Fruit fly (Drosophila melanogaster) Kc167 (cell line): ENCODE results near the gene CG42827.

Source experiments
- Myc ChIP-seq: fragments of >200 bp; optimal IDR thresholded peaks from 2 replicates; lab custom pipeline; 2017; ENCODE audit warnings: missing external identifiers
- Sin3A ChIP-seq: fragments of >200 bp; optimal IDR thresholded peaks from 2 replicates; lab custom pipeline; 2018; ENCODE audit warnings: missing external identifiers
- h ChIP-seq: fragments of >200 bp; optimal IDR thresholded peaks from 3 replicates; lab custom pipeline; 2018; ENCODE audit warnings: missing external identifiers
- insv ChIP-seq: fragments of >200 bp; optimal IDR thresholded peaks from 3 replicates; lab custom pipeline; 2018; ENCODE audit warnings: missing external identifiers
- psq ChIP-seq: fragments of >200 bp; optimal IDR thresholded peaks from 2 replicates; lab custom pipeline; 2017; ENCODE audit warnings: missing external identifiers
- ttk ChIP-seq: sonication (Bioruptor generic); optimal IDR thresholded peaks from 2 replicates; lab custom pipeline; 2017; ENCODE audit warnings: missing external identifiers

CG42827 gene

dm6 chr3R:23373403-23373802, 679 bp downstream of the CG42827 start, which contains the start of gene CG42828:
TSS of gene CG42828 (plus strand) at chr3R:23373703.
- no peak for TF ChIP-seq psq (lab: Kevin White, UChicago)
- no peak for TF ChIP-seq Sin3A

DNA sequence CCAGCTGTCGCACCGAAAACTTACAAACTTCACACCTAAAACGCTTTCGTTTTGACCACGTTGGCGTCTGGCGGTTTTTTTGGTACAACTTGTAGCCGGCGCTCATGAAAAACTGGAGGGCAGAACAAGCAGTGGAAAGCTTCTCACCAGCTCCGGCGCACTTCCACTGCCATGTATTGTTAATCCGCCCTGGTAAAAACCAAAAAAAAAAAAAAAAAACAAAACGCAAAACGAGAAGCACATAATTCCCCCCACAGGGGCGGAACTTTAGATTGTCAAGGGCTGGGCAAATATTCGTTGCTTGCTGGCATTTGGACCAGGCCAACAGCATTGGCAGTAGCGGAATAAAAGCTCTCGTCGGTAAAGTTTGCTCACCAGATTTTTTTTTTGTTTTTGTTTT, 1.6 kb downstream of the CG42827 start:
- TF ChIP-seq psq (lab: Kevin White, UChicago) (no peak), h (no peak), ttk (lab: Kevin White, UChicago) (no peak), Sin3A (no peak), insv (no peak), Myc (no peak)

- TF ChIP-seq Sin3A (no peak), psq (lab: Kevin White, UChicago) (no peak), Myc (no peak), insv (no peak), h (no peak), ttk (lab: Kevin White, UChicago) (no peak)
Measured at dm6 chr3R:23377288-23377687, 4.6 kb downstream of the CG42827 start.

DNA sequence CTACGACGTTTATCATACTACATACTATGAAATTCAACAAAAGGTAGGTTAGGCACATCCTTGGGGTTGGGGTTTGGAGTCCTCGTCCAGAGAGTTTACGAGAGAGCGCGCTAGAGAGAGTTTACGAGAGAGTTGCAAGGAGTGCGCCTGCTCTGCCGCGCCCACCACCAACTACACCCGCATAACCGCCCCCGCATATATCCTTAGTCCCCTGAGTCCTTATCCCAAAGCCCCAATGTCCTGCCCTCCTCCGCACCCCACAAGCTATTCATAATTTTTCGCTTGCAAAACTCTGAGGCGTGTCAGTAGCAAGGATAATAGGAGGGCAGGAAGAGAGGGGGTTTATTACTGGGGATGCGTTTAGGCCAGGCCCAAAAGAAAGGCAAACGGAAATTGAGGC, 11.0 kb downstream of the CG42827 start:
- no peak for TF ChIP-seq h
- TF ChIP-seq Sin3A = no peak
- no peak for TF ChIP-seq psq (lab: Kevin White, UChicago)
- no peak for TF ChIP-seq insv
- no peak for TF ChIP-seq ttk (lab: Kevin White, UChicago)
- no peak for TF ChIP-seq Myc

DNA sequence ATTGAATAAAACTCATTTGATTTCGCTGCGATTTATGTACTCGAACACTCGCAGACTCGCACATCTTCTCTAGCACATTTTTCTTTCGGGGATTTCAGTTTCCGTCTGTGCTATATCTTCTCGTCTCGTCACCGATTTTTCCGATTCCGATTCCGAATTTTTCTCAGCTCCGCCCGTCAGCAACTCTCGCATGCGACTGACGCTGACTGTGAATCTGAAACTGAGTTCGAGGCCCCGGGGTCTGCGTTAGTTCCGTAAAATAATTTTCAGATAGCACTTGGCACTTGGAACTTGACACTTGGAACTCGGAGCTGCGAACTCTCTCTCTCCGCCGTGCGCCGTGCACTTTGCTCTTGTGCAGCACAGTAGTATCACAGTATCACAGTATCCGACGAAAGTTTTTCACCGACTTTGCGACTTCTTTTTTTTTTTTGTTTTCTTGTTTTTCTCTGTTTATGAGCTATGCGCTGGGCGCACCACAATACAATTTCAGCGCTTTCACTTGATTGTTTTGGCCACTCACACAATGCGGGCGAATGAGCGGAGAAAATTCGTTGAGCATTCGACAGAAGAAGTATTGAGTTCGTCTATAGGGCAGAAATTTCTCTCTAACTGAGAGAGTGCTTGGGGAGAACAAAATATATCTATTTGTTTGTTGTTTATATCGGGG, 12.0 kb downstream of the CG42827 start, which contains the start of gene CG4393:
TSS of gene CG4393 (minus strand) at position 187 of the 670 bp plus-strand sequence.
- TF ChIP-seq h = no peak
- TF ChIP-seq psq (lab: Kevin White, UChicago) = no peak
- TF ChIP-seq insv = no peak
- TF ChIP-seq Myc = no peak
- TF ChIP-seq ttk (lab: Kevin White, UChicago) = no peak
- no peak for TF ChIP-seq Sin3A

DNA sequence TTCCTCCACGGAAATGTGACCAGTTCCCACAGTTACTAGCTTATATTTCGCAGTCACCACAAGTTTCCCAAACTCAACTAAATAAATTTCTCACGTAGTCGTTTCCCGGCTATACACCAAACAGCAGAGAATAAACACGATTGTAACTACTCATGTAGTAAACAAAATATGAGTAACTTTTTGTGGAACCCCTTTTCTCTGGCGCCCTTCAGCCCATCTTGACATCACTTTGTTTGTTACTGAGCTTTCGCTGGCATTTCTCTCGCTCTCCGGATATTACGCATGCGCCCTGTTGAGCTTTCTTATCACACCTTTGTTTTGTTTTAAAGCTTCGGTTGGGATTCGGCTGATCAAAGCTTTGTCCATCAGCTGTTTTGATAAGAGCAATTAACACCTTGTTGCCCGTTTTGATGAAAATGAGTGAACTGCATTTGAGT, 13.3 kb downstream of the CG42827 start:
- TF ChIP-seq Myc = no peak
- no peak for TF ChIP-seq insv
- TF ChIP-seq h = no peak
- no peak for TF ChIP-seq ttk (lab: Kevin White, UChicago)
- TF ChIP-seq psq (lab: Kevin White, UChicago) = no peak
- TF ChIP-seq Sin3A = no peak

DNA sequence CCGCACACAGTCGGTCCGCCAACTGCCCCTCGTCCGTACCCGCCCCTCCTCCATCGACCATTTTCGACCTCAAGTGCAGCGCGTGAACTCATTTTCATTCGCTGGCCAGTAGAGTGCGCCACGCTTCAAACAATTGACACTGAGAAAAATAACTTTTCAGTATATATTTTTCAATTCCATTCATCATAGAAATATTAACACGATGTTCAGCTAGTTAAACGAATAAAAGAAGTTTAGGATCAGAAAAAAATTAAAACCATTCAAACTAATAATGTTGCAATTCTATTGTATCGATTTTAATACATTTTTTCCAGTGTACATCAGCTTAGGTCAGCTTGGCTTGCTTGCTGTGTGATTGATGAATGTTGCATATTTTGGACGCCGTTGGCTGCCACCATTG, 14.2 kb downstream of the CG42827 start:
- no peak for TF ChIP-seq Sin3A
- no peak for TF ChIP-seq insv
- no peak for TF ChIP-seq ttk (lab: Kevin White, UChicago)

DNA sequence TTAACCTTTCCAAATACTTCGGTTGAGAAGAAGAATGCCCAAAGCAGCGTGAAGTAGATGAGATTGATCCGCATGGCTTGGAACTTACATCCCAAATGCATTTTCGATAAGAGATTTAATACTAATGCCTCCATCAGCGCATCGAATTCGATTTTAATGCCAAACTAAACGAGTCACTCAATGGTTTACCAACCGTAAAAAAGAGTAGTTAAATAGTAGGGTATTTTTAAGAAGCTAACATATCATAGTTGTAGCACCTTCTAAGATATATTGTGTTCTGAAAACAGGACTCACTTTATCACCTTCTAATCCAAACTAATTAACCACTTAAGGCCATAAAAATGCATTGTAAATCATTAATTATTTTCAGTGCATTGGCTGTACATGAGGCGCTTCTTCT, 16.1 kb downstream of the CG42827 start, which contains the start of gene CG31515:
TSS of gene CG31515 (minus strand) at position 101 of the 400 bp plus-strand sequence.
- TF ChIP-seq Sin3A (no peak), ttk (lab: Kevin White, UChicago) (no peak), Myc (no peak), h (no peak), psq (lab: Kevin White, UChicago) (no peak), insv (no peak)

DNA sequence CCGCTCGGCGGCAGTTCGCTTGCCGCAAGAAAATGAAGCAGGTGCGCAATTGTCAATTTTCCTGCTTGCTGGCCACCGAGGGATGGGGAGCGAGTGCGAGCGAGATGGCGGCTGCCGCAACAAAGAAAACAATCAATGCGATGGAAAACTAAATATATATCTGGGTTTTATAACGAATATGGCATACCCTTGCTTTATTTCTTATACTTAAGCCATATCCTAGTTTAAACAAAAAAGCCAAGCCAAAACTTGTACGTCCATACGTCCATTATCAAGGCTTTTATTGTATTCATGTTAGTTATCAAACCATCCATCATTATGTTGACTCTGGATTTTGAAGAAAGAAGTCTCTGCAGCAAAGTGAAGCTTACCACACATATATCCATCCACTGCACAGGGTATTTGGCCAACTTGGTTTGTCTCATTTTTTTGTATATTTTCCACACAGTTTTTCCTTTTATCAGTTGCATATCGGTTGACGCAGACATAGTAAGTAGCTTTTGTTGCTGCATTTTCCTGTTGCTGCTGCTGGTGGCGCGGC, 18.1 kb downstream of the CG42827 start:
- TF ChIP-seq insv (no peak), Sin3A (no peak), ttk (lab: Kevin White, UChicago) (no peak), Myc (no peak), psq (lab: Kevin White, UChicago) (no peak), h (no peak)

- TF ChIP-seq ttk (lab: Kevin White, UChicago) = no peak
- TF ChIP-seq psq (lab: Kevin White, UChicago) = no peak
- no peak for TF ChIP-seq Myc
- no peak for TF ChIP-seq insv
- TF ChIP-seq h = no peak
- TF ChIP-seq Sin3A = no peak
Measured at dm6 chr3R:23392235-23392634, 19.5 kb downstream of the CG42827 start.

DNA sequence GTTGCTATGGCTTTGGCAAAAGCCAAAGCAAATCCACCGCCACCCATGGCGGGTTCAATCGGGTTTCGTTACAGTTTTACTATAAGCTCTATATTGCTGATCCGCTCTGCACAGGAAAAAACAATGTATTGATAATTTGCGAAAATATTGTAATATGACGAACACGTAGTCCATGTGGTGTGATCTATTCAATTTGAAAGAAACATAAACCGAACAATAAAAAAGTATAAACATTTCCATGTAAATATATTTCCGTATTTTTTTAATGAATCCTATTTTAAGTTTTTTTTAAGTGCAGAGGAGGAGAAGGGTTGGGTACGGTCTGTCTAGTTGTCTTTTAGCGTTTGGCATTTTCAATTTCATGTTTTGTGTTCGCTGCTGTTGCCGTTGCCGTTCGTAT, 20.8 kb downstream of the CG42827 start:
- TF ChIP-seq Myc (no peak), insv (no peak), h (no peak), psq (lab: Kevin White, UChicago) (no peak), Sin3A (no peak), ttk (lab: Kevin White, UChicago) (no peak)

DNA sequence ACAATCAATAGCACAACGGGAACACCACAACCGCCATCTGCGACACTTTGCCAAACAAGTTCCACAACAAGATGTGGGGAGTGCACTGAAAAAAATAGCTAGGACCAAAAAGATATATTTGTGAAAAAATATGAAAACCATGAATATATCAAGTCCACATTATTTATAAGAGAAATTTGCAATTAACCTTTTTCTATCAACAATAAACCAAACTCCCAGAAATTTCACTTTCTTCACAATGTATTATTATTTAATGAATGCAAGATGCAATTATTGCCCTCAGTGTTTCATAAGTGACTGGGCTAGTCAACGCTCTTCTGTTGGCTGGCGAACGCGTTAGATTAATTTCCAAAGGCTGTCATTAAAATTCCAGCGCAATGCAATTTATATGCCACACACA, 23.0 kb downstream of the CG42827 start:
- no peak for TF ChIP-seq ttk (lab: Kevin White, UChicago)

- TF ChIP-seq psq (lab: Kevin White, UChicago) (no peak), Sin3A (no peak), h (no peak), ttk (lab: Kevin White, UChicago) (no peak), Myc (no peak), insv (no peak)
Measured at dm6 chr3R:23396548-23397294, 24.0 kb downstream of the CG42827 start.
